Fruit fly (Drosophila melanogaster) whole organism, embryonic: Measurements from ENCODE around the gene RfC4.

Experiments
- ATbp ChIP-seq: fragments of 200-800 bp; sonication (Bioruptor generic); optimal IDR thresholded peaks from 2 replicates; lab custom pipeline; 2017; ENCODE audit warnings: missing biosample characterization, mild to moderate bottlenecking, missing genetic modification characterization, missing genetic modification reagents
- Aef1 ChIP-seq: fragments of 200-800 bp; sonication (Bioruptor generic); IDR thresholded peaks from 3 replicates; pipeline ENCODE4 v1.3.6; 2022; ENCODE audit warnings: missing biosample characterization, missing genetic modification characterization
- Asciz ChIP-seq: fragments of 200-800 bp; sonication (Bioruptor generic); optimal IDR thresholded peaks from 2 replicates; lab custom pipeline; 2017; ENCODE audit warnings: missing biosample characterization, mild to moderate bottlenecking, missing genetic modification characterization, missing genetic modification reagents
- Atf3 ChIP-seq: fragments of 200-800 bp; sonication (Bioruptor generic); optimal IDR thresholded peaks from 3 replicates; lab custom pipeline; 2016; ENCODE audit warnings: missing biosample characterization, missing genetic modification characterization
- Bteb2 ChIP-seq: fragments of 200-800 bp; sonication (Bioruptor generic); optimal IDR thresholded peaks from 2 replicates; lab custom pipeline; 2016; ENCODE audit warnings: missing biosample characterization, missing genetic modification characterization
- CG10366 ChIP-seq: fragments of 200-800 bp; sonication (Bioruptor generic); IDR thresholded peaks from 2 replicates; pipeline ENCODE4 v1.3.6; 2022; ENCODE audit warnings: missing biosample characterization, missing genetic modification characterization
- CG11504 ChIP-seq: fragments of 200-800 bp; sonication (Bioruptor generic); optimal IDR thresholded peaks from 3 replicates; lab custom pipeline; 2019; ENCODE audit warnings: missing biosample characterization, mild to moderate bottlenecking, missing genetic modification characterization, moderate library complexity
- CG12299 ChIP-seq: fragments of 200-800 bp; sonication (Bioruptor generic); optimal IDR thresholded peaks from 2 replicates; lab custom pipeline; 2018; ENCODE audit warnings: missing biosample characterization, mild to moderate bottlenecking, missing genetic modification characterization
- CG12659 ChIP-seq: fragments of 200-800 bp; sonication (Bioruptor generic); optimal IDR thresholded peaks from 3 replicates; lab custom pipeline; 2017; ENCODE audit warnings: mild to moderate bottlenecking, missing biosample characterization, missing genetic modification reagents, missing genetic modification characterization
- CG12942 ChIP-seq: fragments of 200-800 bp; sonication (Bioruptor generic); optimal IDR thresholded peaks from 3 replicates; lab custom pipeline; 2016; ENCODE audit warnings: missing biosample characterization, missing genetic modification characterization
- CG13624 ChIP-seq: fragments of 200-800 bp; sonication (Bioruptor generic); optimal IDR thresholded peaks from 2 replicates; lab custom pipeline; 2016; ENCODE audit warnings: missing biosample characterization, missing genetic modification characterization
- CG1529 ChIP-seq: fragments of 200-800 bp; sonication (Bioruptor generic); optimal IDR thresholded peaks from 3 replicates; lab custom pipeline; 2018; ENCODE audit warnings: missing biosample characterization, missing genetic modification characterization
- CG15514 ChIP-seq: fragments of 200-800 bp; sonication (Bioruptor generic); optimal IDR thresholded peaks from 3 replicates; lab custom pipeline; 2017; ENCODE audit warnings: missing biosample characterization, missing genetic modification characterization, mild to moderate bottlenecking, moderate library complexity, missing genetic modification reagents
- CG1647 ChIP-seq: fragments of 200-800 bp; sonication (Bioruptor generic); optimal IDR thresholded peaks from 3 replicates; lab custom pipeline; 2016; ENCODE audit warnings: missing biosample characterization, missing genetic modification characterization
- CG17359 ChIP-seq: fragments of 200-800 bp; sonication (Bioruptor generic); optimal IDR thresholded peaks from 3 replicates; lab custom pipeline; 2018; ENCODE audit warnings: missing biosample characterization, mild to moderate bottlenecking, missing genetic modification characterization, moderate library complexity
- CG17912 ChIP-seq: fragments of 200-800 bp; sonication (Bioruptor generic); optimal IDR thresholded peaks from 2 replicates; lab custom pipeline; 2018; ENCODE audit warnings: missing biosample characterization, mild to moderate bottlenecking, missing genetic modification characterization
- CG18262 ChIP-seq: fragments of 200-800 bp; optimal IDR thresholded peaks from 3 replicates; lab custom pipeline; 2019; ENCODE audit warnings: missing biosample characterization, mild to moderate bottlenecking, missing genetic modification characterization, moderate library complexity
- CG30431 ChIP-seq: fragments of 200-800 bp; sonication (Bioruptor generic); optimal IDR thresholded peaks from 2 replicates; lab custom pipeline; 2017; ENCODE audit warnings: missing biosample characterization, missing genetic modification characterization
- CG32532 ChIP-seq: fragments of 200-800 bp; sonication (Bioruptor generic); IDR thresholded peaks from 2 replicates; pipeline ENCODE4 v1.3.6; 2022; ENCODE audit warnings: missing biosample characterization, missing genetic modification characterization
- CG32767 ChIP-seq: fragments of 200-800 bp; sonication (Bioruptor generic); IDR thresholded peaks from 2 replicates; pipeline ENCODE4 v1.3.6; 2022; ENCODE audit warnings: missing biosample characterization, missing genetic modification characterization
- CG3407 ChIP-seq: fragments of 200-800 bp; sonication (Bioruptor generic); optimal IDR thresholded peaks from 2 replicates; lab custom pipeline; 2018; ENCODE audit warnings: missing biosample characterization, mild to moderate bottlenecking, missing genetic modification characterization
- CG3847 ChIP-seq: fragments of 200-800 bp; sonication (Bioruptor generic); IDR thresholded peaks from 2 replicates; pipeline ENCODE4 v1.3.6; 2022; ENCODE audit warnings: missing biosample characterization, missing genetic modification characterization
- CG4707 ChIP-seq: fragments of 200-800 bp; sonication (Bioruptor generic); optimal IDR thresholded peaks from 2 replicates; lab custom pipeline; 2018; ENCODE audit warnings: missing biosample characterization, mild to moderate bottlenecking, missing genetic modification characterization, moderate library complexity
- CG7839 ChIP-seq: fragments of 200-800 bp; sonication (Bioruptor generic); optimal IDR thresholded peaks from 3 replicates; lab custom pipeline; 2018; ENCODE audit warnings: missing biosample characterization, mild to moderate bottlenecking, missing genetic modification characterization, moderate library complexity
- CG9932 ChIP-seq: fragments of 200-800 bp; sonication (Bioruptor generic); IDR thresholded peaks from 2 replicates; pipeline ENCODE4 v1.3.6; 2022; ENCODE audit warnings: missing biosample characterization, missing genetic modification characterization
- Chrac-16 ChIP-seq: fragments of 200-800 bp; sonication (Bioruptor generic); optimal IDR thresholded peaks from 3 replicates; lab custom pipeline; 2016; ENCODE audit warnings: missing biosample characterization, missing genetic modification characterization
- E2f2 ChIP-seq: fragments of 200-800 bp; sonication (Bioruptor generic); IDR thresholded peaks from 2 replicates; pipeline ENCODE4 v1.3.6; 2022; ENCODE audit warnings: missing biosample characterization, missing genetic modification characterization
- Ets65A ChIP-seq: fragments of 200-800 bp; sonication (Bioruptor generic); peaks from one replicate; lab custom pipeline; 2016; ENCODE audit warnings: missing biosample characterization, missing genetic modification characterization
- HLH3B ChIP-seq: fragments of 200-800 bp; sonication (Bioruptor generic); IDR thresholded peaks from 2 replicates; pipeline ENCODE4 v1.3.6; 2022; ENCODE audit warnings: missing biosample characterization, missing genetic modification characterization
- HLH54F ChIP-seq: fragments of 200-800 bp; sonication (Bioruptor generic); optimal IDR thresholded peaks from 3 replicates; lab custom pipeline; 2016; ENCODE audit warnings: missing biosample characterization, missing genetic modification characterization
- Kr ChIP-seq: fragments of 200-800 bp; sonication (Bioruptor generic); optimal IDR thresholded peaks from 2 replicates; lab custom pipeline; 2017; ENCODE audit warnings: missing biosample characterization, mild to moderate bottlenecking, missing genetic modification characterization
- NC2β ChIP-seq: fragments of 200-800 bp; sonication (Bioruptor generic); optimal IDR thresholded peaks from 2 replicates; lab custom pipeline; 2016; ENCODE audit warnings: missing biosample characterization, missing genetic modification characterization
- Sin3A ChIP-seq: fragments of >200 bp; optimal IDR thresholded peaks from 2 replicates; lab custom pipeline; 2018
- amos ChIP-seq: fragments of 200-800 bp; sonication (Bioruptor generic); IDR thresholded peaks from 2 replicates; pipeline ENCODE4 v1.3.6; 2022; ENCODE audit warnings: missing biosample characterization, missing genetic modification characterization; ENCODE audit not compliant: partially characterized antibody
- bowl ChIP-seq: fragments of 200-800 bp; sonication (Bioruptor generic); IDR thresholded peaks from 2 replicates; pipeline ENCODE4 v1.3.6; 2022; ENCODE audit warnings: missing biosample characterization, missing genetic modification characterization
- exex ChIP-seq: fragments of 200-800 bp; sonication (Bioruptor generic); optimal IDR thresholded peaks from 4 replicates; lab custom pipeline; 2018; ENCODE audit warnings: missing biosample characterization, mild to moderate bottlenecking, missing genetic modification characterization, moderate library complexity
- fu2 ChIP-seq: fragments of 200-800 bp; sonication (Bioruptor generic); optimal IDR thresholded peaks from 2 replicates; lab custom pipeline; 2016; ENCODE audit warnings: missing biosample characterization, missing genetic modification characterization
- gce ChIP-seq: fragments of 200-800 bp; sonication (Bioruptor generic); IDR thresholded peaks from 3 replicates; pipeline ENCODE4 v1.3.6; 2022; ENCODE audit warnings: missing biosample characterization, missing genetic modification characterization
- gcm ChIP-seq: fragments of 200-800 bp; sonication (Bioruptor generic); optimal IDR thresholded peaks from 2 replicates; lab custom pipeline; 2019; ENCODE audit warnings: missing biosample characterization, mild to moderate bottlenecking, missing genetic modification characterization, moderate library complexity
- gsb ChIP-seq: fragments of 200-800 bp; sonication (Bioruptor generic); IDR thresholded peaks from 2 replicates; pipeline ENCODE4 v1.3.6; 2022; ENCODE audit warnings: missing biosample characterization, missing genetic modification characterization
- gsb-n ChIP-seq: fragments of 200-800 bp; sonication (Bioruptor generic); optimal IDR thresholded peaks from 3 replicates; lab custom pipeline; 2018; ENCODE audit warnings: missing biosample characterization, mild to moderate bottlenecking, missing genetic modification characterization
- jumu ChIP-seq: fragments of 200-800 bp; sonication (Bioruptor generic); optimal IDR thresholded peaks from 3 replicates; lab custom pipeline; 2016; ENCODE audit warnings: missing biosample characterization, missing genetic modification characterization
- nerfin-1 ChIP-seq: fragments of 200-800 bp; sonication (Bioruptor generic); optimal IDR thresholded peaks from 3 replicates; lab custom pipeline; 2019; ENCODE audit warnings: missing biosample characterization, mild to moderate bottlenecking, missing genetic modification characterization, moderate library complexity
- otp ChIP-seq: fragments of 200-800 bp; sonication (Bioruptor generic); IDR thresholded peaks from 3 replicates; pipeline ENCODE4, ENCODE4 v1.3.6; 2022; ENCODE audit warnings: missing biosample characterization, missing genetic modification characterization
- psq ChIP-seq: fragments of 200-800 bp; sonication (Bioruptor generic); optimal IDR thresholded peaks from 2 replicates; lab custom pipeline; 2017; ENCODE audit warnings: missing biosample characterization, missing genetic modification characterization
- sima ChIP-seq: fragments of 200-800 bp; sonication (Bioruptor generic); optimal IDR thresholded peaks from 2 replicates; lab custom pipeline; 2016; ENCODE audit warnings: missing biosample characterization, missing genetic modification characterization
- sqz ChIP-seq: fragments of 200-800 bp; sonication (Bioruptor generic); optimal IDR thresholded peaks from 3 replicates; lab custom pipeline; 2018; ENCODE audit warnings: missing biosample characterization, mild to moderate bottlenecking, missing genetic modification characterization
- tap ChIP-seq: fragments of 200-800 bp; optimal IDR thresholded peaks from 3 replicates; lab custom pipeline; 2019; ENCODE audit warnings: missing biosample characterization, mild to moderate bottlenecking, missing genetic modification characterization, moderate library complexity
- trh ChIP-seq: fragments of 200-800 bp; sonication (Bioruptor generic); optimal IDR thresholded peaks from 2 replicates; lab custom pipeline; 2016; ENCODE audit warnings: missing biosample characterization, missing genetic modification characterization
- vfl ChIP-seq: fragments of 200-800 bp; sonication (Bioruptor generic); optimal IDR thresholded peaks from 2 replicates; lab custom pipeline; 2016; ENCODE audit warnings: missing biosample characterization, missing genetic modification characterization

RfC4 gene

DNA sequence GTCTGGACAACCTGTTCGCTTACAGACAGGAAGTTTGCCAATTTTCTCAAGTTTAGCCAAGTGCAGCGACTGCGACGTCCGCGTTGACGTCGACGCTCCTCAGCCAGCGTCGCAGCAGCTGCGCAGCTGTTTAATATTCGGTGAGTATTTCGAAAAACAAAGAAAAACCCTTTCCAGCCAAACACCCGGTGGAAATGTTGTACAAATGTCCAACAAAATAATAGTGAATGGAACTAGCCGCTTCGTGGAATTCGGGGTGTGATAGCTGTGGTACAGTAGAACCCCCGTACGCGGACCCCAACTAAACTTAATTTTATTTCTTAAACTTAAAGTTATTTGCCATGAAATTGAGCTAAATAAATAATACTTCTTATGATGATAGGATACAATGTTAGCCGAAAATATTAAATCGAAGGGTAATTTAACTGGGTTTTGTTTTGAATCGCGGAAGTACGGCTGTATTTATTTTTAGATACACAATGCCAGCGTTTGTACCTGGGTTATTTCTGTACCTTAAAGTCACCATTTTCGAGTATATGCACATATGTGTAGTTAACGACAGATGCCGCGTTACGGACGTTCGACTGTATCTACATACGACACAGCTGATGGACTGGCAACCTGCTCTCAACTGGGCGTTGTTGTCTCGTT lies 26.9 kb downstream of the RfC4 start (continued):
- TF ChIP-seq amos (GFP tag; lab: Robert Waterston, UW) (no peak), HLH54F (peak; percentile 45), CG10366 (GFP tag; lab: Robert Waterston, UW) (peak; percentile 58), CG4707 (GFP tag; lab: Kevin White, UChicago) (no peak), CG11504 (tag; lab: Kevin White, UChicago) (peak; percentile 85), sqz (GFP tag; lab: Kevin White, UChicago) (peak; percentile 57), E2f2 (GFP tag; lab: Robert Waterston, UW) (0 out of 2 replicates have a peak, but pooled peaks have one; percentile 29), CG12299 (tag; lab: Kevin White, UChicago) (peak; percentile 25), CG32532 (GFP tag; lab: Robert Waterston, UW) (peak; percentile 59), Atf3 (GFP tag; lab: Kevin White, UChicago) (peak; percentile 22), vfl (GFP tag; lab: Kevin White, UChicago) (no peak), gce (GFP tag; lab: Robert Waterston, UW) (0 out of 3 replicates have a peak, but pooled peaks have one; percentile 32), jumu (GFP tag; lab: Kevin White, UChicago) (no peak), otp (GFP tag; lab: Robert Waterston, UW) (peak; percentile 43; the same call in 1 of the 3 replicates), CG3847 (GFP tag; lab: Robert Waterston, UW) (peak; percentile 57; the same call in 1 of the 2 replicates), fu2 (GFP tag; lab: Kevin White, UChicago) (no peak), Aef1 (GFP tag; lab: Robert Waterston, UW) (peak; percentile 46), psq (GFP tag; lab: Kevin White, UChicago) (no peak), Bteb2 (GFP tag; lab: Kevin White, UChicago) (peak; percentile 63), CG32767 (GFP tag; lab: Robert Waterston, UW) (peak; percentile 41; the same call in 1 of the 2 replicates), CG30431 (GFP tag; lab: Kevin White, UChicago) (peak; percentile 69), gsb (GFP tag; lab: Robert Waterston, UW) (no peak), CG17359 (peak; percentile 73), Ets65A (GFP tag; lab: Kevin White, UChicago) (peak; percentile 69), gcm (GFP tag; lab: Kevin White, UChicago) (peak; percentile 67), sima (GFP tag; lab: Kevin White, UChicago) (no peak), CG1529 (GFP tag; lab: Kevin White, UChicago) (peak; percentile 62), exex (tag; lab: Kevin White, UChicago) (peak; percentile 5), CG17912 (GFP tag; lab: Kevin White, UChicago) (no peak), HLH3B (GFP tag; lab: Robert Waterston, UW) (peak; percentile 21; the same call in 1 of the 2 replicates), bowl (GFP tag; lab: Robert Waterston, UW) (peak; percentile 47; the same call in 1 of the 2 replicates), gsb-n (peak; percentile 67), Chrac-16 (GFP tag; lab: Kevin White, UChicago) (peak; percentile 65), CG3407 (GFP tag; lab: Kevin White, UChicago) (peak; percentile 53), Sin3A (lab: Kevin White, UChicago) (no peak), trh (GFP tag; lab: Kevin White, UChicago) (no peak), NC2β (GFP tag; lab: Kevin White, UChicago) (peak; percentile 47), CG7839 (peak; percentile 85), Asciz (GFP tag; lab: Kevin White, UChicago) (peak; percentile 73), CG1647 (GFP tag; lab: Kevin White, UChicago) (peak; percentile 64), CG12659 (GFP tag; lab: Kevin White, UChicago) (peak; percentile 74), nerfin-1 (tag; lab: Kevin White, UChicago) (peak; percentile 61), CG18262 (tag; lab: Kevin White, UChicago) (peak; percentile 84), CG13624 (GFP tag; lab: Kevin White, UChicago) (peak; percentile 56), CG15514 (GFP tag; lab: Kevin White, UChicago) (peak; percentile 51), CG12942 (peak; percentile 57), CG9932 (GFP tag; lab: Robert Waterston, UW) (peak; percentile 58; the same call in 1 of the 2 replicates), Kr (peak; percentile 29), tap (peak; percentile 61), ATbp (GFP tag; lab: Kevin White, UChicago) (peak; percentile 68)
